Fruit fly (Drosophila melanogaster): ENCODE measurements around the gene S1P.

- TF ChIP-seq MTF-1 (GFP tag; optimal IDR thresholded peaks at IDR 0.05; ENCODE audit: borderline replicate concordance): no peak
- no peak for TF ChIP-seq NC2α (GFP tag; optimal IDR thresholded peaks at IDR 0.05)
- TF ChIP-seq Sin3A (optimal IDR thresholded peaks at IDR 0.05): no peak
- no peak for TF ChIP-seq CoRest (tag; optimal IDR thresholded peaks at IDR 0.05)
- no peak for TF ChIP-seq nerfin-2 (GFP tag; IDR thresholded peaks at IDR 0.05; ENCODE audit: partially characterized antibody)
- TF ChIP-seq CG11247 (GFP tag; IDR thresholded peaks at IDR 0.05): no peak
- no peak for TF ChIP-seq CG2202 (tag; optimal IDR thresholded peaks at IDR 0.05)
- TF ChIP-seq cg (GFP tag; optimal IDR thresholded peaks at IDR 0.05): peak; percentile 64
- TF ChIP-seq Drgx (GFP tag; IDR thresholded peaks at IDR 0.05): no peak
- no peak for TF ChIP-seq inv (GFP tag; IDR thresholded peaks at IDR 0.05; ENCODE audit: partially characterized antibody)
- no peak for TF ChIP-seq CG10366 (GFP tag; IDR thresholded peaks at IDR 0.05)
- TF ChIP-seq grn (GFP tag; optimal IDR thresholded peaks at IDR 0.05): no peak
Observed at dm6 chr3L:21610535-21610934, 6.6 kb downstream of the S1P start.
